Worm (Caenorhabditis elegans): ENCODE measurements around the gene ZK185.1.

DNA sequence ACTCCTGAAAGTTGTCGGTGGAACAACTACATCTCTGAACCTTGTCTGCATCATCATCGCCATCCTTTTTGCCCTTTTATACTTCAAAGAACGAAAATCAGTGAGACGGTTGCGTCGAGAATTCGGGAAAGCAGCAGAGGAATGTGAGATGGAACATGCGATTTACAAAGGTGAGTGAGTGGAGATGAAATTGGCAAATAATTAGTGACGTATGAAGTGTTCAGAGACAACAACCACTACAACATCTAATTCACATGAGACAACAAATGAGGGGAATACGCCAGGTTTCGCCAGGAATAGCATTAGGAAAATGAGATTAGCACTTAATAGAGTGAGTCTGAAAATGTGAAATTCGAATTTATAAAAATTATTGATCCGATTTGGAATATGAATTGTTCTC is 16.2 kb downstream of the ZK185.1 start:
- TF ChIP-seq ama-1 (optimal IDR thresholded peaks at IDR 0.05) (no peak), tbx-37 (GFP tag; conservative IDR thresholded peaks at IDR 0.05) (no peak), tra-4 (tag; optimal IDR thresholded peaks at IDR 0.05) (no peak), sea-1 (GFP tag; conservative IDR thresholded peaks at IDR 0.05) (no peak), flt-1 (GFP tag; IDR thresholded peaks at IDR 0.05) (no peak), ceh-36 (tag; optimal IDR thresholded peaks at IDR 0.05) (no peak), hmbx-1 (tag; optimal IDR thresholded peaks at IDR 0.05) (no peak), pes-1 (GFP tag; IDR thresholded peaks at IDR 0.05) (no peak), ceh-13 (GFP tag; optimal IDR thresholded peaks at IDR 0.05) (no peak)
